Fruit fly (Drosophila melanogaster) whole organism, prepupa: ENCODE results near the gene Ugt316A1.
A peak's percentile ranks its signal among the peaks of the same experiment; 100 is the strongest.

Experiments used
- Blimp-1 ChIP-seq: fragments of 200-800 bp; sonication (Bioruptor generic); optimal IDR thresholded peaks from 3 replicates; lab custom pipeline; 2017; ENCODE audit warnings: missing biosample characterization, missing genetic modification characterization, mild to moderate bottlenecking, moderate library complexity, missing genetic modification reagents
- CG10631 ChIP-seq: fragments of 200-800 bp; sonication (Bioruptor generic); optimal IDR thresholded peaks from 2 replicates; lab custom pipeline; 2016; ENCODE audit warnings: missing biosample characterization, missing genetic modification characterization
- CG11294 ChIP-seq: fragments of 200-800 bp; sonication (Bioruptor generic); IDR thresholded peaks from 2 replicates; pipeline ENCODE4 v1.3.6; 2022; ENCODE audit warnings: missing biosample characterization, missing genetic modification characterization
- CG11762 ChIP-seq: fragments of 200-800 bp; sonication (Bioruptor generic); optimal IDR thresholded peaks from 3 replicates; lab custom pipeline; 2016; ENCODE audit warnings: missing biosample characterization, missing genetic modification characterization; ENCODE audit not compliant: insufficient read depth
- CG15336 ChIP-seq: fragments of 200-800 bp; sonication (Bioruptor generic); IDR thresholded peaks from 2 replicates; pipeline ENCODE4 v1.3.6; 2022; ENCODE audit warnings: missing biosample characterization, missing genetic modification characterization
- CG1621 ChIP-seq: fragments of 200-800 bp; sonication (Bioruptor generic); optimal IDR thresholded peaks from 3 replicates; lab custom pipeline; 2018; ENCODE audit warnings: missing biosample characterization, mild to moderate bottlenecking, missing genetic modification characterization
- CG16779 ChIP-seq: fragments of 200-800 bp; sonication (Bioruptor generic); optimal IDR thresholded peaks from 3 replicates; lab custom pipeline; 2017; ENCODE audit warnings: missing biosample characterization, mild to moderate bottlenecking, missing genetic modification characterization
- CG31627 ChIP-seq: fragments of 200-800 bp; sonication (Bioruptor generic); optimal IDR thresholded peaks from 3 replicates; lab custom pipeline; 2016; ENCODE audit warnings: missing biosample characterization, missing genetic modification characterization
- CG32006 ChIP-seq: fragments of 200-800 bp; sonication (Bioruptor generic); optimal IDR thresholded peaks from 3 replicates; lab custom pipeline; 2017; ENCODE audit warnings: missing biosample characterization, mild to moderate bottlenecking, missing genetic modification characterization
- CG34406 ChIP-seq: fragments of 200-800 bp; sonication (Bioruptor generic); optimal IDR thresholded peaks from 3 replicates; lab custom pipeline; 2016; ENCODE audit warnings: missing biosample characterization, missing genetic modification characterization
- CG4318 ChIP-seq: fragments of 200-800 bp; sonication (Bioruptor generic); optimal IDR thresholded peaks from 3 replicates; lab custom pipeline; 2017; ENCODE audit warnings: missing biosample characterization, mild to moderate bottlenecking, missing genetic modification characterization
- CG6163 ChIP-seq: fragments of 200-800 bp; sonication (Bioruptor generic); IDR thresholded peaks from 3 replicates; pipeline ENCODE4 v1.3.6; 2022; ENCODE audit warnings: missing biosample characterization, missing genetic modification characterization
- CG6276 ChIP-seq: fragments of 200-800 bp; sonication (Bioruptor generic); optimal IDR thresholded peaks from 2 replicates; lab custom pipeline; 2017; ENCODE audit warnings: missing biosample characterization, mild to moderate bottlenecking, missing genetic modification characterization
- CG6808 ChIP-seq: fragments of 200-800 bp; sonication (Bioruptor generic); optimal IDR thresholded peaks from 3 replicates; lab custom pipeline; 2017; ENCODE audit warnings: missing biosample characterization, missing genetic modification characterization, mild to moderate bottlenecking, moderate library complexity, missing genetic modification reagents
- CG6854 ChIP-seq: fragments of 200-800 bp; sonication (Bioruptor generic); optimal IDR thresholded peaks from 2 replicates; lab custom pipeline; 2017; ENCODE audit warnings: missing biosample characterization, mild to moderate bottlenecking, missing genetic modification characterization
- CG7368 ChIP-seq: fragments of 200-800 bp; sonication (Bioruptor generic); optimal IDR thresholded peaks from 3 replicates; lab custom pipeline; 2016; ENCODE audit warnings: missing biosample characterization, missing genetic modification characterization
- CG8119 ChIP-seq: fragments of 200-800 bp; sonication (Bioruptor generic); IDR thresholded peaks from 3 replicates; pipeline ENCODE4 v1.3.6; 2022; ENCODE audit warnings: missing biosample characterization, missing genetic modification characterization
- CG8319 ChIP-seq: fragments of 200-800 bp; sonication (Bioruptor generic); optimal IDR thresholded peaks from 3 replicates; lab custom pipeline; 2016; ENCODE audit warnings: missing biosample characterization, missing genetic modification characterization
- CG8632 ChIP-seq: fragments of 200-800 bp; sonication (Bioruptor generic); optimal IDR thresholded peaks from 3 replicates; lab custom pipeline; 2016; ENCODE audit warnings: missing biosample characterization, missing genetic modification characterization
- Eip75B ChIP-seq: fragments of 200-800 bp; sonication (Bioruptor generic); optimal IDR thresholded peaks from 3 replicates; lab custom pipeline; 2016; ENCODE audit warnings: missing biosample characterization, missing genetic modification characterization
- Eip78C ChIP-seq: fragments of 200-800 bp; sonication (Bioruptor generic); peaks from one replicate; lab custom pipeline; 2016; ENCODE audit warnings: missing biosample characterization, missing genetic modification characterization
- Eip93F ChIP-seq: fragments of 200-800 bp; sonication (Bioruptor generic); optimal IDR thresholded peaks from 2 replicates; lab custom pipeline; 2016; ENCODE audit warnings: missing biosample characterization, mild to moderate bottlenecking, missing genetic modification characterization
- Ets96B ChIP-seq: fragments of 200-800 bp; optimal IDR thresholded peaks from 2 replicates; lab custom pipeline; 2019; ENCODE audit warnings: missing biosample characterization, mild to moderate bottlenecking, missing genetic modification characterization, moderate library complexity
- Gug ChIP-seq: fragments of 200-800 bp; sonication (Bioruptor generic); IDR thresholded peaks from 2 replicates; pipeline ENCODE4 v1.3.6; 2022; ENCODE audit warnings: missing biosample characterization, missing genetic modification characterization
- Hr38 ChIP-seq: sonication (Bioruptor generic); optimal IDR thresholded peaks from 2 replicates; lab custom pipeline; 2016; ENCODE audit warnings: missing biosample characterization, missing genetic modification characterization
- Hr39 ChIP-seq: fragments of 200-800 bp; sonication (Bioruptor generic); optimal IDR thresholded peaks from 2 replicates; lab custom pipeline; 2016; ENCODE audit warnings: missing biosample characterization, missing genetic modification characterization
- Hr4 ChIP-seq: fragments of 200-800 bp; sonication (Bioruptor generic); optimal IDR thresholded peaks from 3 replicates; lab custom pipeline; 2016; ENCODE audit warnings: missing biosample characterization, missing genetic modification characterization
- Lpt ChIP-seq: fragments of 200-800 bp; sonication (Bioruptor generic); optimal IDR thresholded peaks from 3 replicates; lab custom pipeline; 2016; ENCODE audit warnings: missing biosample characterization, missing genetic modification characterization
- Met ChIP-seq: fragments of 200-800 bp; sonication (Bioruptor generic); optimal IDR thresholded peaks from 3 replicates; lab custom pipeline; 2016; ENCODE audit warnings: missing biosample characterization, missing genetic modification characterization
- OdsH ChIP-seq: fragments of 200-800 bp; sonication (Bioruptor generic); optimal IDR thresholded peaks from 3 replicates; lab custom pipeline; 2016; ENCODE audit warnings: missing biosample characterization, missing genetic modification characterization
- Smox ChIP-seq: fragments of 200-800 bp; sonication (Bioruptor generic); optimal IDR thresholded peaks from 3 replicates; lab custom pipeline; 2016; ENCODE audit warnings: missing biosample characterization, missing genetic modification characterization
- Sox102F ChIP-seq: fragments of 200-800 bp; sonication (Bioruptor generic); optimal IDR thresholded peaks from 2 replicates; lab custom pipeline; 2016; ENCODE audit warnings: missing biosample characterization, mild to moderate bottlenecking, missing genetic modification characterization
- Sox14 ChIP-seq: fragments of 200-800 bp; sonication (Bioruptor generic); optimal IDR thresholded peaks from 3 replicates; lab custom pipeline; 2016; ENCODE audit warnings: missing biosample characterization, missing genetic modification characterization
- Sox15 ChIP-seq: fragments of 200-800 bp; sonication (Bioruptor generic); optimal IDR thresholded peaks from 3 replicates; lab custom pipeline; 2016; ENCODE audit warnings: missing biosample characterization, missing genetic modification characterization
- achi ChIP-seq: fragments of 200-800 bp; sonication (Bioruptor generic); optimal IDR thresholded peaks from 3 replicates; lab custom pipeline; 2016; ENCODE audit warnings: missing biosample characterization, missing genetic modification characterization
- acj6 ChIP-seq: fragments of 200-800 bp; sonication (Bioruptor generic); optimal IDR thresholded peaks from 3 replicates; lab custom pipeline; 2016; ENCODE audit warnings: missing biosample characterization, missing genetic modification characterization
- cyc ChIP-seq: fragments of 200-800 bp; sonication (Bioruptor generic); optimal IDR thresholded peaks from 3 replicates; lab custom pipeline; 2016; ENCODE audit warnings: missing biosample characterization, missing genetic modification characterization
- dac ChIP-seq: fragments of 200-800 bp; sonication (Bioruptor generic); optimal IDR thresholded peaks from 2 replicates; lab custom pipeline; 2017; ENCODE audit warnings: missing biosample characterization, mild to moderate bottlenecking, missing genetic modification characterization
- dsx ChIP-seq: fragments of 200-800 bp; optimal IDR thresholded peaks from 3 replicates; lab custom pipeline; 2019; ENCODE audit warnings: missing biosample characterization, mild to moderate bottlenecking, missing genetic modification characterization, moderate library complexity; ENCODE audit not compliant: poor library complexity, severe bottlenecking
- esn ChIP-seq: fragments of 200-800 bp; sonication (Bioruptor generic); optimal IDR thresholded peaks from 2 replicates; lab custom pipeline; 2016; ENCODE audit warnings: missing biosample characterization, mild to moderate bottlenecking, missing genetic modification characterization, moderate library complexity
- fd59A ChIP-seq: fragments of 200-800 bp; sonication (Bioruptor generic); optimal IDR thresholded peaks from 2 replicates; lab custom pipeline; 2017; ENCODE audit warnings: missing biosample characterization, mild to moderate bottlenecking, missing genetic modification characterization, missing genetic modification reagents
- fd85E ChIP-seq: fragments of 200-800 bp; sonication (Bioruptor generic); optimal IDR thresholded peaks from 3 replicates; lab custom pipeline; 2016; ENCODE audit warnings: missing biosample characterization, missing genetic modification characterization
- fkh ChIP-seq: fragments of 200-800 bp; sonication (Bioruptor generic); optimal IDR thresholded peaks from 3 replicates; lab custom pipeline; 2017; ENCODE audit warnings: missing biosample characterization, mild to moderate bottlenecking, missing genetic modification characterization, moderate library complexity
- lz ChIP-seq: fragments of 200-800 bp; sonication (Bioruptor generic); optimal IDR thresholded peaks from 3 replicates; lab custom pipeline; 2016; ENCODE audit warnings: missing biosample characterization, missing genetic modification characterization
- net ChIP-seq: fragments of 200-800 bp; sonication (Bioruptor generic); optimal IDR thresholded peaks from 3 replicates; lab custom pipeline; 2016; ENCODE audit warnings: missing biosample characterization, missing genetic modification characterization
- salr ChIP-seq, 2 experiments: fragments of 200-800 bp; sonication (Bioruptor generic); optimal IDR thresholded peaks; 3 replicates each; lab custom pipeline; 2016 to 2018; ENCODE audit warnings: missing biosample characterization in 2 of 2, missing genetic modification characterization in 2 of 2, mild to moderate bottlenecking in 1 of 2
- spab ChIP-seq: fragments of 200-800 bp; sonication (Bioruptor generic); optimal IDR thresholded peaks from 2 replicates; lab custom pipeline; 2017; ENCODE audit warnings: missing biosample characterization, mild to moderate bottlenecking, missing genetic modification characterization, missing genetic modification reagents
- ss ChIP-seq, 2 experiments: fragments of 200-800 bp; sonication (Bioruptor generic); optimal IDR thresholded peaks; 2 replicates in 1 of 2; 3 replicates in 1 of 2; lab custom pipeline; 2017 to 2018; ENCODE audit warnings: mild to moderate bottlenecking in 2 of 2, missing biosample characterization in 2 of 2, missing genetic modification characterization in 2 of 2, moderate library complexity in 1 of 2
- svp ChIP-seq: fragments of 200-800 bp; sonication (Bioruptor generic); peaks from one replicate; lab custom pipeline; 2016; ENCODE audit warnings: missing biosample characterization, missing genetic modification characterization
- topi ChIP-seq: fragments of 200-800 bp; sonication (Bioruptor generic); optimal IDR thresholded peaks from 3 replicates; lab custom pipeline; 2016; ENCODE audit warnings: missing biosample characterization, missing genetic modification characterization
- vri ChIP-seq: fragments of 200-800 bp; sonication (Bioruptor generic); optimal IDR thresholded peaks from 3 replicates; lab custom pipeline; 2016; ENCODE audit warnings: missing biosample characterization, mild to moderate bottlenecking, missing genetic modification characterization

The Ugt316A1 gene

DNA sequence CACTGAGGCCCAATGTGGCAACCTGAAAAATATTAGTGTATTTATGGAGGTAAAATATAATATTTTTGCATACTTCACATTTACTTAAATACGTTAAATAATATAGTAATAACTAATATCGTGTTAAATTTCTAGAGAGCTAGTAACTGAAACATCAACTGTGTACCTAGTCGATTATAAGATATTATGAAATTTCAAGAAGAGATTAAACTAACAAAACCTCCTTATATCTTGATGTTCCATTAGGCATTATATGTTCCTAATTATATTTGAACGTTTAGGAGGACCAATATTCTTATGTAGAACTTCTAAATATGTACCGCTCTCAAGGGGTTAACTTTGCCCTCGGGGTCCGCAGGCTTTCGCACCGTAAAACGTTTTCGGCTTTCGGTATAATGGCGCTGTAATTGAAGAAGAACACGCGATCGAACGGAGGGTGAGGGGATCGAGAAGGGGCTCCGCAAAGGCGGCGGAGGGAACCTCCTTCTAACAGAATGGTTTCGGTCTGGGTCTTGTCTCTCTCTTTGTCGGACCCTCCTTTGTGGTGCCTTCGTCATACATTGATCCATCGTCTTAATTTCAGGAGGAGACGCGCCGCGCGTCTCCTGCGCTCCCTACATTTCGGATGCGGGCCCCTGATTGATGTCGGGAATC, 16.1 kb downstream of the Ugt316A1 start:
- TF ChIP-seq spab (GFP tag; lab: Kevin White, UChicago) (peak; percentile 63), Ets96B (tag; lab: Kevin White, UChicago) (peak; percentile 63), Eip75B (GFP tag; lab: Kevin White, UChicago) (peak; percentile 74), Hr4 (GFP tag; lab: Kevin White, UChicago) (no peak), CG16779 (tag; lab: Kevin White, UChicago) (peak; percentile 40), salr (GFP tag; optimal IDR thresholded peaks at IDR 0.05; lab: Kevin White, UChicago) (peak in 1 of 2 experiments; percentile 44), lz (GFP tag; lab: Kevin White, UChicago) (peak; percentile 86), CG7368 (GFP tag; lab: Kevin White, UChicago) (peak; percentile 33), topi (GFP tag; lab: Kevin White, UChicago) (peak; percentile 88), CG6854 (GFP tag; lab: Kevin White, UChicago) (peak; percentile 59), CG8119 (GFP tag; lab: Robert Waterston, UW) (0 out of 3 replicates have a peak, but pooled peaks have one; percentile 18), CG11762 (GFP tag; lab: Kevin White, UChicago) (peak; percentile 28), Eip93F (GFP tag; lab: Kevin White, UChicago) (peak; percentile 74), Met (GFP tag; lab: Kevin White, UChicago) (peak; percentile 90), Lpt (GFP tag; lab: Kevin White, UChicago) (no peak), Sox15 (peak; percentile 59), CG8319 (GFP tag; lab: Kevin White, UChicago) (no peak), svp (peak; percentile 93), Blimp-1 (GFP tag; lab: Kevin White, UChicago) (peak; percentile 74), CG10631 (GFP tag; lab: Kevin White, UChicago) (peak; percentile 68), Sox14 (peak; percentile 42), Eip78C (GFP tag; lab: Kevin White, UChicago) (peak; percentile 92), dsx (GFP tag; lab: Kevin White, UChicago) (peak; percentile 12), CG15336 (GFP tag; lab: Robert Waterston, UW) (0 out of 2 replicates have a peak, but pooled peaks have one; percentile 30), OdsH (GFP tag; lab: Kevin White, UChicago) (peak; percentile 51), cyc (GFP tag; lab: Kevin White, UChicago) (peak; percentile 83), CG32006 (peak; percentile 31), Sox102F (GFP tag; lab: Kevin White, UChicago) (peak; percentile 72), CG1621 (tag; lab: Kevin White, UChicago) (no peak), CG4318 (GFP tag; lab: Kevin White, UChicago) (no peak), Smox (peak; percentile 86), CG34406 (peak; percentile 75), fd85E (GFP tag; lab: Kevin White, UChicago) (no peak), vri (GFP tag; lab: Kevin White, UChicago) (peak; percentile 59), Gug (GFP tag; lab: Robert Waterston, UW) (no peak), CG11294 (GFP tag; lab: Robert Waterston, UW) (no peak), CG6808 (GFP tag; lab: Kevin White, UChicago) (peak; percentile 66), fkh (GFP tag; lab: Kevin White, UChicago) (no peak), dac (GFP tag; lab: Kevin White, UChicago) (no peak), esn (GFP tag; lab: Kevin White, UChicago) (peak; percentile 93), Hr39 (GFP tag; lab: Kevin White, UChicago) (peak; percentile 67), ss (GFP tag; optimal IDR thresholded peaks at IDR 0.05; lab: Kevin White, UChicago) (peak; percentile 66 to 98), acj6 (GFP tag; lab: Kevin White, UChicago) (peak; percentile 82), CG6163 (GFP tag; lab: Robert Waterston, UW) (no peak), CG31627 (GFP tag; lab: Kevin White, UChicago) (peak; percentile 69), CG8632 (peak; percentile 75), CG6276 (GFP tag; lab: Kevin White, UChicago) (no peak), achi (GFP tag; lab: Kevin White, UChicago) (peak; percentile 66), net (GFP tag; lab: Kevin White, UChicago) (peak; percentile 53), Hr38 (GFP tag; lab: Kevin White, UChicago) (no peak), fd59A (peak; percentile 33)
